Worm (Caenorhabditis elegans) whole organism, L1 larva: ENCODE measurements around the gene ZK185.2.

Experiments used
- C16A3.4 ChIP-seq: fragments of 150-350 bp; optimal IDR thresholded peaks from 2 replicates; lab custom pipeline; 2014; ENCODE audit warnings: missing biosample characterization, missing genetic modification characterization
- C34B4.2 ChIP-seq: sonication (generic microtip); optimal IDR thresholded peaks from 2 replicates; lab custom pipeline; 2017; ENCODE audit warnings: mild to moderate bottlenecking, missing genetic modification characterization, missing compliant biosample characterization
- F16B12.6 ChIP-seq: fragments of 150-350 bp; optimal IDR thresholded peaks from 2 replicates; lab custom pipeline; 2014; ENCODE audit warnings: missing biosample characterization, missing genetic modification characterization
- Y116A8C.19 ChIP-seq: sonication (generic microtip); optimal IDR thresholded peaks from 2 replicates; lab custom pipeline; 2016; ENCODE audit warnings: missing compliant biosample characterization, missing genetic modification characterization, borderline replicate concordance
- alr-1 ChIP-seq: fragments of 200-800 bp; sonication (Bioruptor generic); optimal IDR thresholded peaks from 2 replicates; lab custom pipeline; 2018; ENCODE audit warnings: borderline replicate concordance, mild to moderate bottlenecking, missing genetic modification characterization, missing compliant biosample characterization
- aly-2 ChIP-seq: fragments of 150-350 bp; optimal IDR thresholded peaks from 2 replicates; lab custom pipeline; 2014; ENCODE audit warnings: missing biosample characterization, missing genetic modification characterization
- blmp-1 ChIP-seq: fragments of 150-350 bp; optimal IDR thresholded peaks from 2 replicates; lab custom pipeline; 2014; ENCODE audit warnings: missing biosample characterization, missing genetic modification characterization
- ceh-63 ChIP-seq: fragments of 200-800 bp; sonication (Bioruptor generic); optimal IDR thresholded peaks from 2 replicates; lab custom pipeline; 2018; ENCODE audit warnings: mild to moderate bottlenecking, missing genetic modification characterization, missing compliant biosample characterization
- ceh-82 ChIP-seq, 3 experiments: fragments of 150-350 bp in 1 of 3; sonication (generic microtip) in 2 of 3; optimal IDR thresholded peaks; 2 replicates each; lab custom pipeline; 2014 to 2017; ENCODE audit warnings: missing biosample characterization in 3 of 3, missing genetic modification characterization in 3 of 3
- ceh-88 ChIP-seq: fragments of 200-800 bp; sonication (Bioruptor generic); IDR thresholded peaks from 2 replicates; pipeline ENCODE4 v1.3.6; 2022; ENCODE audit warnings: missing genetic modification characterization, missing compliant biosample characterization
- ceh-90 ChIP-seq: sonication (generic microtip); optimal IDR thresholded peaks from 2 replicates; lab custom pipeline; 2016; ENCODE audit warnings: missing genetic modification characterization, missing compliant biosample characterization
- ces-1 ChIP-seq: fragments of 150-350 bp; optimal IDR thresholded peaks from 2 replicates; lab custom pipeline; 2014; ENCODE audit warnings: missing biosample characterization, missing genetic modification reagents, missing genetic modification characterization
- dpl-1 ChIP-seq, 3 experiments: fragments of 150-350 bp in 2 of 3; sonication (generic microtip) in 1 of 3; optimal IDR thresholded peaks; 2 replicates each; lab custom pipeline; 2014 to 2017; ENCODE audit warnings: missing biosample characterization in 3 of 3, missing genetic modification characterization in 3 of 3, missing genetic modification reagents in 3 of 3
- efl-1 ChIP-seq, 4 experiments: fragments of 150-350 bp; optimal IDR thresholded peaks in 3 of 4; peaks in 1 of 4; 1 replicate in 1 of 4; 2 replicates in 3 of 4; lab custom pipeline; 2014; ENCODE audit warnings: missing biosample characterization in 2 of 4, missing genetic modification characterization in 2 of 4, missing genetic modification reagents in 2 of 4
- efl-3 ChIP-seq: fragments of 200-800 bp; sonication (Bioruptor generic); optimal IDR thresholded peaks from 2 replicates; lab custom pipeline; 2018; ENCODE audit warnings: mild to moderate bottlenecking, missing genetic modification characterization, missing compliant biosample characterization
- egl-13 ChIP-seq: sonication (generic microtip); optimal IDR thresholded peaks from 2 replicates; lab custom pipeline; 2016; ENCODE audit warnings: missing genotype, missing genetic modification reagents, missing genetic modification characterization, missing compliant biosample characterization
- elt-2 ChIP-seq: sonication (generic microtip); optimal IDR thresholded peaks from 2 replicates; lab custom pipeline; 2016; ENCODE audit warnings: missing genetic modification characterization, mild to moderate bottlenecking, inconsistent platforms, missing compliant biosample characterization, missing genetic modification reagents
- elt-3 ChIP-seq, 6 experiments: fragments of 150-350 bp in 1 of 6; sonication (generic microtip); optimal IDR thresholded peaks; 2 replicates each; lab custom pipeline; 2017 to 2018; ENCODE audit warnings: missing biosample characterization in 6 of 6, missing genetic modification characterization in 6 of 6, inconsistent platforms in 1 of 6
- ets-5 ChIP-seq: fragments of 200-800 bp; sonication (Bioruptor generic); IDR thresholded peaks from 2 replicates; pipeline ENCODE4 v1.3.6; 2022; ENCODE audit warnings: missing genetic modification characterization, missing compliant biosample characterization
- fkh-10 ChIP-seq: sonication (generic microtip); optimal IDR thresholded peaks from 2 replicates; lab custom pipeline; 2017; ENCODE audit warnings: missing biosample characterization, missing genetic modification reagents, missing genetic modification characterization
- fos-1 ChIP-seq: fragments of 150-350 bp; optimal IDR thresholded peaks from 2 replicates; lab custom pipeline; 2014; ENCODE audit warnings: missing biosample characterization, missing genetic modification characterization
- hlh-4 ChIP-seq: sonication (generic microtip); optimal IDR thresholded peaks from 2 replicates; lab custom pipeline; 2016; ENCODE audit warnings: mild to moderate bottlenecking, missing genetic modification characterization, missing compliant biosample characterization
- hpl-2 ChIP-seq: fragments of 150-350 bp; optimal IDR thresholded peaks from 2 replicates; lab custom pipeline; 2014; ENCODE audit warnings: missing biosample characterization, missing genetic modification reagents, missing genetic modification characterization
- jun-1 ChIP-seq: fragments of 150-350 bp; optimal IDR thresholded peaks from 2 replicates; lab custom pipeline; 2014; ENCODE audit warnings: missing biosample characterization, missing genetic modification reagents, missing genetic modification characterization
- lin-13 ChIP-seq: fragments of 150-350 bp; optimal IDR thresholded peaks from 2 replicates; lab custom pipeline; 2014; ENCODE audit warnings: missing biosample characterization, missing genetic modification reagents, missing genetic modification characterization
- lin-15B ChIP-seq: fragments of 150-350 bp; sonication (generic microtip); optimal IDR thresholded peaks from 3 replicates; lab custom pipeline; 2014; ENCODE audit warnings: missing biosample characterization, missing genetic modification characterization
- lin-35 ChIP-seq, 2 experiments: fragments of 150-350 bp; optimal IDR thresholded peaks; 2 replicates each; lab custom pipeline; 2014; ENCODE audit warnings: missing biosample characterization in 2 of 2, missing genetic modification characterization in 2 of 2, missing genetic modification reagents in 2 of 2
- lsy-2 ChIP-seq, 2 experiments: fragments of 150-350 bp; optimal IDR thresholded peaks; 2 replicates each; lab custom pipeline; 2014; ENCODE audit warnings: missing biosample characterization in 2 of 2, missing genetic modification characterization in 2 of 2
- mdl-1 ChIP-seq, 2 experiments: fragments of 150-350 bp; optimal IDR thresholded peaks; 2 replicates each; lab custom pipeline; 2014 to 2017; ENCODE audit warnings: missing biosample characterization in 2 of 2, missing genetic modification characterization in 2 of 2, inconsistent platforms in 1 of 2
- mep-1 ChIP-seq: fragments of 150-350 bp; optimal IDR thresholded peaks from 2 replicates; lab custom pipeline; 2014; ENCODE audit warnings: missing biosample characterization, missing genetic modification characterization
- nhr-11 ChIP-seq: fragments of 150-350 bp; optimal IDR thresholded peaks from 2 replicates; lab custom pipeline; 2014; ENCODE audit warnings: missing biosample characterization, missing genetic modification characterization
- nhr-12 ChIP-seq: sonication (generic microtip); optimal IDR thresholded peaks from 2 replicates; lab custom pipeline; 2017; ENCODE audit warnings: missing biosample characterization, missing genetic modification characterization
- nhr-19 ChIP-seq: fragments of 200-800 bp; sonication (Bioruptor generic); conservative IDR thresholded peaks from 2 replicates; pipeline ENCODE4 v1.3.6; 2022; ENCODE audit warnings: missing genetic modification characterization, missing compliant biosample characterization
- nhr-237 ChIP-seq: fragments of 150-350 bp; optimal IDR thresholded peaks from 2 replicates; lab custom pipeline; 2014; ENCODE audit warnings: missing biosample characterization, missing genetic modification characterization
- nhr-47 ChIP-seq: sonication (generic microtip); optimal IDR thresholded peaks from 2 replicates; lab custom pipeline; 2016; ENCODE audit warnings: mild to moderate bottlenecking, missing genetic modification characterization, moderate library complexity, missing compliant biosample characterization
- nhr-71 ChIP-seq: sonication (generic microtip); optimal IDR thresholded peaks from 2 replicates; lab custom pipeline; 2016; ENCODE audit warnings: mild to moderate bottlenecking, missing genetic modification characterization, moderate library complexity, missing compliant biosample characterization
- nhr-84 ChIP-seq: sonication (generic microtip); optimal IDR thresholded peaks from 2 replicates; lab custom pipeline; 2017; ENCODE audit warnings: missing biosample characterization, missing genetic modification characterization
- nhr-85 ChIP-seq: sonication (generic microtip); peaks from one replicate; lab custom pipeline; 2016; ENCODE audit warnings: missing genetic modification characterization, inconsistent platforms, missing compliant biosample characterization
- nhr-90 ChIP-seq: sonication (generic microtip); optimal IDR thresholded peaks from 2 replicates; lab custom pipeline; 2016; ENCODE audit warnings: mild to moderate bottlenecking, missing genetic modification characterization, missing compliant biosample characterization; ENCODE audit not compliant: poor library complexity
- pax-3 ChIP-seq: fragments of 200-800 bp; sonication (Bioruptor generic); optimal IDR thresholded peaks from 2 replicates; lab custom pipeline; 2018; ENCODE audit warnings: mild to moderate bottlenecking, missing genetic modification characterization, moderate library complexity, missing compliant biosample characterization
- pqm-1 ChIP-seq: sonication (generic microtip); optimal IDR thresholded peaks from 3 replicates; lab custom pipeline; 2017; ENCODE audit warnings: missing biosample characterization, missing genetic modification characterization
- rnt-1 ChIP-seq: sonication (generic microtip); optimal IDR thresholded peaks from 2 replicates; lab custom pipeline; 2016; ENCODE audit warnings: mild to moderate bottlenecking, missing genetic modification characterization, moderate library complexity, missing compliant biosample characterization
- skn-1 ChIP-seq: fragments of 150-350 bp; optimal IDR thresholded peaks from 2 replicates; lab custom pipeline; 2014; ENCODE audit warnings: missing biosample characterization, missing genetic modification characterization
- snpc-4 ChIP-seq: fragments of 150-350 bp; optimal IDR thresholded peaks from 2 replicates; lab custom pipeline; 2014; ENCODE audit warnings: missing biosample characterization, missing genetic modification characterization
- snu-23 ChIP-seq: sonication (generic microtip); optimal IDR thresholded peaks from 2 replicates; lab custom pipeline; 2016; ENCODE audit warnings: missing genetic modification characterization, missing compliant biosample characterization
- sptf-1 ChIP-seq: fragments of 150-350 bp; optimal IDR thresholded peaks from 2 replicates; lab custom pipeline; 2014; ENCODE audit warnings: missing biosample characterization, missing genetic modification characterization
- tlp-1 ChIP-seq: fragments of 150-350 bp; optimal IDR thresholded peaks from 2 replicates; lab custom pipeline; 2014; ENCODE audit warnings: missing biosample characterization, missing genetic modification characterization
- unc-62 ChIP-seq: fragments of 150-350 bp; optimal IDR thresholded peaks from 2 replicates; lab custom pipeline; 2014; ENCODE audit warnings: missing biosample characterization, missing genetic modification reagents, missing genetic modification characterization
- unc-86 ChIP-seq: sonication (generic microtip); optimal IDR thresholded peaks from 2 replicates; lab custom pipeline; 2016; ENCODE audit warnings: missing genetic modification characterization, missing compliant biosample characterization
- vab-15 ChIP-seq: sonication (generic microtip); optimal IDR thresholded peaks from 2 replicates; lab custom pipeline; 2017; ENCODE audit warnings: missing genotype, mild to moderate bottlenecking, missing genetic modification characterization, missing compliant biosample characterization
- zag-1 ChIP-seq: fragments of 150-350 bp; optimal IDR thresholded peaks from 2 replicates; lab custom pipeline; 2014; ENCODE audit warnings: missing biosample characterization, missing genetic modification characterization
- ztf-11 ChIP-seq, 2 experiments: sonication (generic microtip); optimal IDR thresholded peaks; 2 replicates each; lab custom pipeline; 2016 to 2017; ENCODE audit warnings: missing genetic modification characterization in 2 of 2, missing biosample characterization in 1 of 2, missing compliant biosample characterization in 1 of 2
- ztf-4 ChIP-seq: fragments of 150-350 bp; optimal IDR thresholded peaks from 2 replicates; lab custom pipeline; 2014; ENCODE audit warnings: missing biosample characterization, missing genetic modification characterization

ZK185.2 gene

ce11 chrIV:4585991-4586390 lies 49.6 kb downstream of the ZK185.2 start (continued):
- peak in 1 of 2 experiments; percentile 5 for TF ChIP-seq efl-1 (optimal IDR thresholded peaks at IDR 0.05; lab: Kevin White, UChicago)
- TF ChIP-seq efl-1 (GFP tag; optimal IDR thresholded peaks at IDR 0.05 in 1 of 2; lab: Kevin White, UChicago), result peak in 1 of 2 experiments; percentile 21
- TF ChIP-seq C16A3.4 (tag; lab: Kevin White, UChicago), result no peak
- TF ChIP-seq lsy-2 (tag; optimal IDR thresholded peaks at IDR 0.05; lab: Kevin White, UChicago), result peak in 1 of 2 experiments; percentile 50
- TF ChIP-seq unc-86 (tag; lab: Kevin White, UChicago), result no peak
- no peak for TF ChIP-seq mdl-1 (tag; optimal IDR thresholded peaks at IDR 0.05; lab: Kevin White, UChicago)
- peak; percentile 20 for TF ChIP-seq nhr-47
- TF ChIP-seq nhr-19 (GFP tag; lab: Robert Waterston, UW), result no peak
- no peak for TF ChIP-seq C34B4.2 (tag; lab: Kevin White, UChicago)
- no peak for TF ChIP-seq ceh-88 (GFP tag; lab: Robert Waterston, UW)
- no peak for TF ChIP-seq ztf-4 (tag; lab: Kevin White, UChicago)
- no peak for TF ChIP-seq egl-13 (tag; lab: Kevin White, UChicago)
- peak; percentile 33 for TF ChIP-seq nhr-71 (tag; lab: Kevin White, UChicago)
- no peak for TF ChIP-seq unc-62 (GFP tag; lab: Kevin White, UChicago)
- no peak for TF ChIP-seq jun-1 (tag; lab: Kevin White, UChicago)
- no peak for TF ChIP-seq aly-2 (tag; lab: Kevin White, UChicago)
- TF ChIP-seq pqm-1 (tag; lab: Kevin White, UChicago), result no peak
- no peak for TF ChIP-seq sptf-1 (tag; lab: Kevin White, UChicago)
- TF ChIP-seq ztf-11 (tag; optimal IDR thresholded peaks at IDR 0.05; lab: Kevin White, UChicago), result no peak
- no peak for TF ChIP-seq lin-13 (GFP tag; lab: Kevin White, UChicago)
- no peak for TF ChIP-seq fos-1 (tag; lab: Kevin White, UChicago)
- peak; percentile 96 for TF ChIP-seq fkh-10
- TF ChIP-seq hlh-4 (tag; lab: Kevin White, UChicago), result no peak
- peak in 1 of 2 experiments; percentile 10 for TF ChIP-seq lin-35 (GFP tag; optimal IDR thresholded peaks at IDR 0.05; lab: Kevin White, UChicago)
- no peak for TF ChIP-seq lin-15B (tag; lab: Kevin White, UChicago)
- TF ChIP-seq nhr-237 (tag; lab: Kevin White, UChicago), result no peak
- TF ChIP-seq nhr-11, result no peak
- TF ChIP-seq ets-5 (GFP tag; lab: Robert Waterston, UW), result no peak
- no peak for TF ChIP-seq alr-1 (tag; lab: Kevin White, UChicago)
- no peak for TF ChIP-seq elt-3 (tag; optimal IDR thresholded peaks at IDR 0.05; lab: Kevin White, UChicago)
- no peak for TF ChIP-seq nhr-90 (tag; lab: Kevin White, UChicago)
- TF ChIP-seq ceh-63 (GFP tag; lab: Kevin White, UChicago), result no peak
- TF ChIP-seq ceh-82 (tag; optimal IDR thresholded peaks at IDR 0.05; lab: Kevin White, UChicago), result peak in 1 of 3 experiments; percentile 37
- no peak for TF ChIP-seq hpl-2 (GFP tag; lab: Kevin White, UChicago)
- TF ChIP-seq zag-1 (tag; lab: Kevin White, UChicago), result peak; percentile 80
- TF ChIP-seq tlp-1 (tag; lab: Kevin White, UChicago), result no peak
- TF ChIP-seq ceh-90 (tag; lab: Kevin White, UChicago), result no peak
- TF ChIP-seq mep-1, result peak; percentile 33
- TF ChIP-seq F16B12.6 (tag; lab: Kevin White, UChicago), result no peak
- TF ChIP-seq efl-3 (GFP tag; lab: Kevin White, UChicago), result no peak
- TF ChIP-seq snpc-4, result no peak
- TF ChIP-seq nhr-84 (tag; lab: Kevin White, UChicago), result no peak
- no peak for TF ChIP-seq rnt-1 (tag; lab: Kevin White, UChicago)
- TF ChIP-seq snu-23 (GFP tag; lab: Kevin White, UChicago), result peak; percentile 7
- no peak for TF ChIP-seq skn-1 (tag; lab: Kevin White, UChicago)
- no peak for TF ChIP-seq nhr-12
- no peak for TF ChIP-seq vab-15
- TF ChIP-seq ces-1, result peak; percentile 97
- no peak for TF ChIP-seq pax-3 (tag; lab: Kevin White, UChicago)
- TF ChIP-seq Y116A8C.19 (tag; lab: Kevin White, UChicago), result no peak
- no peak for TF ChIP-seq elt-2 (tag; lab: Kevin White, UChicago)
- TF ChIP-seq dpl-1 (GFP tag; optimal IDR thresholded peaks at IDR 0.05; lab: Kevin White, UChicago), result no peak
- no peak for TF ChIP-seq nhr-85 (tag; lab: Kevin White, UChicago)
- no peak for TF ChIP-seq blmp-1 (tag; lab: Kevin White, UChicago)
